Fruit fly (Drosophila melanogaster): ENCODE measurements around the gene GstD7.

GstD7 gene

dm6 chr3R:12381130-12381700 is 2.9 kb downstream of the GstD7 start:
- peak; percentile 66 for TF ChIP-seq CG8119 (GFP tag; IDR thresholded peaks at IDR 0.05)
- TF ChIP-seq Hr38 (GFP tag; optimal IDR thresholded peaks at IDR 0.05) = no peak
- TF ChIP-seq CG6792 (GFP tag; optimal IDR thresholded peaks at IDR 0.05) = no peak
- peak; percentile 34 for TF ChIP-seq pdm3 (GFP tag; optimal IDR thresholded peaks at IDR 0.05)
- peak; percentile 54 for TF ChIP-seq Hr4 (GFP tag; optimal IDR thresholded peaks at IDR 0.05)
- TF ChIP-seq fkh (GFP tag; optimal IDR thresholded peaks at IDR 0.05) = no peak
- peak; percentile 74 for TF ChIP-seq CG15336 (GFP tag; IDR thresholded peaks at IDR 0.05)
- TF ChIP-seq CG4318 (GFP tag; optimal IDR thresholded peaks at IDR 0.05) = peak; percentile 54
- TF ChIP-seq CG6276 (GFP tag; optimal IDR thresholded peaks at IDR 0.05) = peak; percentile 44
- no peak for TF ChIP-seq Blimp-1 (GFP tag; optimal IDR thresholded peaks at IDR 0.05)
- TF ChIP-seq svp (GFP tag) = peak; percentile 70
- TF ChIP-seq CG7368 (GFP tag; optimal IDR thresholded peaks at IDR 0.05) = no peak
- TF ChIP-seq CG8319 (GFP tag; optimal IDR thresholded peaks at IDR 0.05) = no peak
- peak; percentile 45 for TF ChIP-seq Lpt (GFP tag; optimal IDR thresholded peaks at IDR 0.05)
- TF ChIP-seq CG10669 (GFP tag; optimal IDR thresholded peaks at IDR 0.05) = no peak
- TF ChIP-seq dac (GFP tag; optimal IDR thresholded peaks at IDR 0.05) = peak; percentile 23
- TF ChIP-seq CG11294 (GFP tag; IDR thresholded peaks at IDR 0.05) = peak; percentile 31; the same call in 1 of the 2 replicates
- no peak for TF ChIP-seq Sox102F (GFP tag; optimal IDR thresholded peaks at IDR 0.05)
- no peak for TF ChIP-seq Met (GFP tag; optimal IDR thresholded peaks at IDR 0.05)
- no peak for TF ChIP-seq salr (GFP tag; optimal IDR thresholded peaks at IDR 0.05)
- peak; percentile 77 for TF ChIP-seq CG6163 (GFP tag; IDR thresholded peaks at IDR 0.05)
- TF ChIP-seq OdsH (GFP tag; optimal IDR thresholded peaks at IDR 0.05) = no peak
- no peak for TF ChIP-seq Ets21C (GFP tag; optimal IDR thresholded peaks at IDR 0.05)
- no peak for TF ChIP-seq ss (GFP tag; optimal IDR thresholded peaks at IDR 0.05)
- 0 out of 2 replicates have a peak, but pooled peaks have one; percentile 38 for TF ChIP-seq Gug (GFP tag; IDR thresholded peaks at IDR 0.05)
- TF ChIP-seq CG3032 (tag; optimal IDR thresholded peaks at IDR 0.05) = no peak
- TF ChIP-seq CG1621 (tag; optimal IDR thresholded peaks at IDR 0.05) = no peak
- peak; percentile 3 for TF ChIP-seq net (GFP tag; optimal IDR thresholded peaks at IDR 0.05)
- peak; percentile 54 for TF ChIP-seq eg (GFP tag; IDR thresholded peaks at IDR 0.05)
- TF ChIP-seq CG3919 (GFP tag; optimal IDR thresholded peaks at IDR 0.05) = no peak
- TF ChIP-seq CG8632 (GFP tag; optimal IDR thresholded peaks at IDR 0.05) = no peak
- TF ChIP-seq Sox14 (GFP tag; optimal IDR thresholded peaks at IDR 0.05) = peak; percentile 0
- no peak for TF ChIP-seq CG6808 (GFP tag; optimal IDR thresholded peaks at IDR 0.05)
- TF ChIP-seq achi (GFP tag; optimal IDR thresholded peaks at IDR 0.05) = peak; percentile 27
- TF ChIP-seq cyc (GFP tag; optimal IDR thresholded peaks at IDR 0.05) = no peak
- TF ChIP-seq Eip93F (GFP tag; optimal IDR thresholded peaks at IDR 0.05) = no peak
- peak; percentile 60 for TF ChIP-seq Eip78C (GFP tag)
- peak; percentile 78 for TF ChIP-seq CG32006 (GFP tag; optimal IDR thresholded peaks at IDR 0.05)

- TF ChIP-seq spab (GFP tag; optimal IDR thresholded peaks at IDR 0.05) (no peak), Ets96B (tag; optimal IDR thresholded peaks at IDR 0.05) (no peak), vri (GFP tag; optimal IDR thresholded peaks at IDR 0.05) (no peak), CG6808 (GFP tag; optimal IDR thresholded peaks at IDR 0.05) (no peak), CG11294 (GFP tag; IDR thresholded peaks at IDR 0.05) (no peak), CG34406 (GFP tag; optimal IDR thresholded peaks at IDR 0.05) (no peak), Ets21C (GFP tag; optimal IDR thresholded peaks at IDR 0.05) (no peak), CG32006 (GFP tag; optimal IDR thresholded peaks at IDR 0.05) (no peak), dsx (GFP tag; optimal IDR thresholded peaks at IDR 0.05; ENCODE audit: poor library complexity, severe bottlenecking) (no peak), achi (GFP tag; optimal IDR thresholded peaks at IDR 0.05) (no peak), esn (GFP tag; optimal IDR thresholded peaks at IDR 0.05) (no peak), svp (GFP tag) (no peak), CG11762 (GFP tag; optimal IDR thresholded peaks at IDR 0.05; ENCODE audit: insufficient read depth) (no peak), acj6 (GFP tag; optimal IDR thresholded peaks at IDR 0.05) (no peak), CG6163 (GFP tag; IDR thresholded peaks at IDR 0.05) (no peak), CG8632 (GFP tag; optimal IDR thresholded peaks at IDR 0.05) (no peak)
Observed at dm6 chr3R:12382563-12382962, 4.3 kb downstream of the GstD7 start, which contains the start of gene CG10035. Gene CG10035, minus strand, starts transcription at chr3R:12382691.
